Fruit fly (Drosophila melanogaster) whole organism, prepupa: Measurements from ENCODE around the gene Las.

Experiments
- CG10631 ChIP-seq: fragments of 200-800 bp; sonication (Bioruptor generic); optimal IDR thresholded peaks from 2 replicates; lab custom pipeline; 2016; ENCODE audit warnings: missing biosample characterization, missing genetic modification characterization
- CG10669 ChIP-seq: fragments of 200-800 bp; sonication (Bioruptor generic); optimal IDR thresholded peaks from 3 replicates; lab custom pipeline; 2018; ENCODE audit warnings: missing biosample characterization, mild to moderate bottlenecking, missing genetic modification characterization, moderate library complexity
- CG11762 ChIP-seq: fragments of 200-800 bp; sonication (Bioruptor generic); optimal IDR thresholded peaks from 3 replicates; lab custom pipeline; 2016; ENCODE audit warnings: missing biosample characterization, missing genetic modification characterization; ENCODE audit not compliant: insufficient read depth
- CG11902 ChIP-seq: fragments of 200-800 bp; sonication (Bioruptor generic); optimal IDR thresholded peaks from 3 replicates; lab custom pipeline; 2016; ENCODE audit warnings: missing biosample characterization, missing genetic modification characterization
- CG15336 ChIP-seq: fragments of 200-800 bp; sonication (Bioruptor generic); IDR thresholded peaks from 2 replicates; pipeline ENCODE4 v1.3.6; 2022; ENCODE audit warnings: missing biosample characterization, missing genetic modification characterization
- CG1621 ChIP-seq: fragments of 200-800 bp; sonication (Bioruptor generic); optimal IDR thresholded peaks from 3 replicates; lab custom pipeline; 2018; ENCODE audit warnings: missing biosample characterization, mild to moderate bottlenecking, missing genetic modification characterization
- CG16779 ChIP-seq: fragments of 200-800 bp; sonication (Bioruptor generic); optimal IDR thresholded peaks from 3 replicates; lab custom pipeline; 2017; ENCODE audit warnings: missing biosample characterization, mild to moderate bottlenecking, missing genetic modification characterization
- CG31627 ChIP-seq: fragments of 200-800 bp; sonication (Bioruptor generic); optimal IDR thresholded peaks from 3 replicates; lab custom pipeline; 2016; ENCODE audit warnings: missing biosample characterization, missing genetic modification characterization
- CG32006 ChIP-seq: fragments of 200-800 bp; sonication (Bioruptor generic); optimal IDR thresholded peaks from 3 replicates; lab custom pipeline; 2017; ENCODE audit warnings: missing biosample characterization, mild to moderate bottlenecking, missing genetic modification characterization
- CG34406 ChIP-seq: fragments of 200-800 bp; sonication (Bioruptor generic); optimal IDR thresholded peaks from 3 replicates; lab custom pipeline; 2016; ENCODE audit warnings: missing biosample characterization, missing genetic modification characterization
- CG3919 ChIP-seq: fragments of 200-800 bp; sonication (Bioruptor generic); optimal IDR thresholded peaks from 3 replicates; lab custom pipeline; 2016; ENCODE audit warnings: missing biosample characterization, missing genetic modification characterization
- CG4318 ChIP-seq: fragments of 200-800 bp; sonication (Bioruptor generic); optimal IDR thresholded peaks from 3 replicates; lab custom pipeline; 2017; ENCODE audit warnings: missing biosample characterization, mild to moderate bottlenecking, missing genetic modification characterization
- CG6163 ChIP-seq: fragments of 200-800 bp; sonication (Bioruptor generic); IDR thresholded peaks from 3 replicates; pipeline ENCODE4 v1.3.6; 2022; ENCODE audit warnings: missing biosample characterization, missing genetic modification characterization
- CG6276 ChIP-seq: fragments of 200-800 bp; sonication (Bioruptor generic); optimal IDR thresholded peaks from 2 replicates; lab custom pipeline; 2017; ENCODE audit warnings: missing biosample characterization, mild to moderate bottlenecking, missing genetic modification characterization
- CG6808 ChIP-seq: fragments of 200-800 bp; sonication (Bioruptor generic); optimal IDR thresholded peaks from 3 replicates; lab custom pipeline; 2017; ENCODE audit warnings: missing biosample characterization, missing genetic modification characterization, mild to moderate bottlenecking, moderate library complexity, missing genetic modification reagents
- CG6854 ChIP-seq: fragments of 200-800 bp; sonication (Bioruptor generic); optimal IDR thresholded peaks from 2 replicates; lab custom pipeline; 2017; ENCODE audit warnings: missing biosample characterization, mild to moderate bottlenecking, missing genetic modification characterization
- CG7368 ChIP-seq: fragments of 200-800 bp; sonication (Bioruptor generic); optimal IDR thresholded peaks from 3 replicates; lab custom pipeline; 2016; ENCODE audit warnings: missing biosample characterization, missing genetic modification characterization
- CG8119 ChIP-seq: fragments of 200-800 bp; sonication (Bioruptor generic); IDR thresholded peaks from 3 replicates; pipeline ENCODE4 v1.3.6; 2022; ENCODE audit warnings: missing biosample characterization, missing genetic modification characterization
- CG8632 ChIP-seq: fragments of 200-800 bp; sonication (Bioruptor generic); optimal IDR thresholded peaks from 3 replicates; lab custom pipeline; 2016; ENCODE audit warnings: missing biosample characterization, missing genetic modification characterization
- CG9139 ChIP-seq: fragments of 200-800 bp; sonication (Bioruptor generic); optimal IDR thresholded peaks from 3 replicates; lab custom pipeline; 2017; ENCODE audit warnings: missing biosample characterization, mild to moderate bottlenecking, missing genetic modification characterization
- Eip75B ChIP-seq: fragments of 200-800 bp; sonication (Bioruptor generic); optimal IDR thresholded peaks from 3 replicates; lab custom pipeline; 2016; ENCODE audit warnings: missing biosample characterization, missing genetic modification characterization
- Eip78C ChIP-seq: fragments of 200-800 bp; sonication (Bioruptor generic); peaks from one replicate; lab custom pipeline; 2016; ENCODE audit warnings: missing biosample characterization, missing genetic modification characterization
- Eip93F ChIP-seq: fragments of 200-800 bp; sonication (Bioruptor generic); optimal IDR thresholded peaks from 2 replicates; lab custom pipeline; 2016; ENCODE audit warnings: missing biosample characterization, mild to moderate bottlenecking, missing genetic modification characterization
- Ets21C ChIP-seq: fragments of 200-800 bp; sonication (Bioruptor generic); optimal IDR thresholded peaks from 3 replicates; lab custom pipeline; 2016; ENCODE audit warnings: missing biosample characterization, missing genetic modification characterization
- Gug ChIP-seq: fragments of 200-800 bp; sonication (Bioruptor generic); IDR thresholded peaks from 2 replicates; pipeline ENCODE4 v1.3.6; 2022; ENCODE audit warnings: missing biosample characterization, missing genetic modification characterization
- Hr38 ChIP-seq: sonication (Bioruptor generic); optimal IDR thresholded peaks from 2 replicates; lab custom pipeline; 2016; ENCODE audit warnings: missing biosample characterization, missing genetic modification characterization
- Met ChIP-seq: fragments of 200-800 bp; sonication (Bioruptor generic); optimal IDR thresholded peaks from 3 replicates; lab custom pipeline; 2016; ENCODE audit warnings: missing biosample characterization, missing genetic modification characterization
- OdsH ChIP-seq: fragments of 200-800 bp; sonication (Bioruptor generic); optimal IDR thresholded peaks from 3 replicates; lab custom pipeline; 2016; ENCODE audit warnings: missing biosample characterization, missing genetic modification characterization
- Smox ChIP-seq: fragments of 200-800 bp; sonication (Bioruptor generic); optimal IDR thresholded peaks from 3 replicates; lab custom pipeline; 2016; ENCODE audit warnings: missing biosample characterization, missing genetic modification characterization
- Sox102F ChIP-seq: fragments of 200-800 bp; sonication (Bioruptor generic); optimal IDR thresholded peaks from 2 replicates; lab custom pipeline; 2016; ENCODE audit warnings: missing biosample characterization, mild to moderate bottlenecking, missing genetic modification characterization
- Sox14 ChIP-seq: fragments of 200-800 bp; sonication (Bioruptor generic); optimal IDR thresholded peaks from 3 replicates; lab custom pipeline; 2016; ENCODE audit warnings: missing biosample characterization, missing genetic modification characterization
- Sox15 ChIP-seq: fragments of 200-800 bp; sonication (Bioruptor generic); optimal IDR thresholded peaks from 3 replicates; lab custom pipeline; 2016; ENCODE audit warnings: missing biosample characterization, missing genetic modification characterization
- achi ChIP-seq: fragments of 200-800 bp; sonication (Bioruptor generic); optimal IDR thresholded peaks from 3 replicates; lab custom pipeline; 2016; ENCODE audit warnings: missing biosample characterization, missing genetic modification characterization
- cyc ChIP-seq: fragments of 200-800 bp; sonication (Bioruptor generic); optimal IDR thresholded peaks from 3 replicates; lab custom pipeline; 2016; ENCODE audit warnings: missing biosample characterization, missing genetic modification characterization
- dac ChIP-seq: fragments of 200-800 bp; sonication (Bioruptor generic); optimal IDR thresholded peaks from 2 replicates; lab custom pipeline; 2017; ENCODE audit warnings: missing biosample characterization, mild to moderate bottlenecking, missing genetic modification characterization
- eg ChIP-seq: fragments of 200-800 bp; sonication (Bioruptor generic); IDR thresholded peaks from 3 replicates; pipeline ENCODE4 v1.3.6; 2022; ENCODE audit warnings: missing biosample characterization, missing genetic modification characterization
- esn ChIP-seq: fragments of 200-800 bp; sonication (Bioruptor generic); optimal IDR thresholded peaks from 2 replicates; lab custom pipeline; 2016; ENCODE audit warnings: missing biosample characterization, mild to moderate bottlenecking, missing genetic modification characterization, moderate library complexity
- fkh ChIP-seq: fragments of 200-800 bp; sonication (Bioruptor generic); optimal IDR thresholded peaks from 3 replicates; lab custom pipeline; 2017; ENCODE audit warnings: missing biosample characterization, mild to moderate bottlenecking, missing genetic modification characterization, moderate library complexity
- lz ChIP-seq: fragments of 200-800 bp; sonication (Bioruptor generic); optimal IDR thresholded peaks from 3 replicates; lab custom pipeline; 2016; ENCODE audit warnings: missing biosample characterization, missing genetic modification characterization
- net ChIP-seq: fragments of 200-800 bp; sonication (Bioruptor generic); optimal IDR thresholded peaks from 3 replicates; lab custom pipeline; 2016; ENCODE audit warnings: missing biosample characterization, missing genetic modification characterization
- pdm3 ChIP-seq: fragments of 200-800 bp; sonication (Bioruptor generic); optimal IDR thresholded peaks from 3 replicates; lab custom pipeline; 2016; ENCODE audit warnings: missing biosample characterization, missing genetic modification characterization
- salr ChIP-seq, 2 experiments: fragments of 200-800 bp; sonication (Bioruptor generic); optimal IDR thresholded peaks; 3 replicates each; lab custom pipeline; 2016 to 2018; ENCODE audit warnings: missing biosample characterization in 2 of 2, missing genetic modification characterization in 2 of 2, mild to moderate bottlenecking in 1 of 2
- spab ChIP-seq: fragments of 200-800 bp; sonication (Bioruptor generic); optimal IDR thresholded peaks from 2 replicates; lab custom pipeline; 2017; ENCODE audit warnings: missing biosample characterization, mild to moderate bottlenecking, missing genetic modification characterization, missing genetic modification reagents
- svp ChIP-seq: fragments of 200-800 bp; sonication (Bioruptor generic); peaks from one replicate; lab custom pipeline; 2016; ENCODE audit warnings: missing biosample characterization, missing genetic modification characterization
- topi ChIP-seq: fragments of 200-800 bp; sonication (Bioruptor generic); optimal IDR thresholded peaks from 3 replicates; lab custom pipeline; 2016; ENCODE audit warnings: missing biosample characterization, missing genetic modification characterization
- vri ChIP-seq: fragments of 200-800 bp; sonication (Bioruptor generic); optimal IDR thresholded peaks from 3 replicates; lab custom pipeline; 2016; ENCODE audit warnings: missing biosample characterization, mild to moderate bottlenecking, missing genetic modification characterization

Las gene

DNA sequence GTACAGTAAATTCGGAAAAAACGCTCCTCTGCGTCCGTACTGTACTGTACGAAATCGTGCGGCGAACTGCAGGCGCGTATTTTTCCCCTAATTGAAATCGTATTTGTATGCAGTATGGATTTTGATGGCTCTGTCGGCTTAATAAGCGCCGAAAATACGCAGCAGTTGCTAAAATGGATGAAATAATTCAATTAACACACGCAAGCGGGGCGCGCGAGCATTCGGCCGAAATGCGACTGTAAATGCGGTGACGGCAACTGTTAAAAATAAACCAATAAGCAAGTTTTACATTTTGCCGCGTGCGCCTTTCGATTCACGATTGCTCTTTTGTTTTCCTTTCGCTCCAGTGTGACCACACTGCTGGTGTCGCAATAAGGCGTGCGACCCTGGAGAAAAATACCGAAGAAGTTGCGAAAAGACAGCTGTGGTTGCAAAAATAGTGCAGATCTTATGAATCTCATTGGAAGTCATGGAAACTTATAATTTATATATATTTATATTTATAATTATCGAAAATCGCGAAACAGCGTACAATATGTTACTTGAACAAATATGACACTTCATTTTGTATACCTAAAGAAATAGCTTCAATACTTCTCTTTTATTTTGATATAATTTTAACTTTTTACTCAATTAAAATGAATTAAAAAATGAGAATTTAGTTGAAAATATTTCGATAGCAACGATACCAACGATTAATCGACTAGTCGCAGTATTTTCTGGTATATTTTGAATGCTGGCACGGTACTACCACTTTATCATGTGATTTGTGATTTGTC, 41.0 kb upstream of the Las start, which contains the start of the genes CG32428 and CG5969 (continued):
- TF ChIP-seq CG3919 (peak; percentile 74), CG8119 (GFP tag; lab: Robert Waterston, UW) (no peak; the same call in 2 of the 3 replicates), CG8632 (GFP tag; lab: Kevin White, UChicago) (peak; percentile 75), svp (peak; percentile 85), Eip75B (GFP tag; lab: Kevin White, UChicago) (peak; percentile 45), Sox14 (GFP tag; lab: Kevin White, UChicago) (peak; percentile 64), CG11762 (GFP tag; lab: Kevin White, UChicago) (peak; percentile 41), Hr38 (GFP tag; lab: Kevin White, UChicago) (no peak), CG34406 (GFP tag; lab: Kevin White, UChicago) (peak; percentile 80), topi (GFP tag; lab: Kevin White, UChicago) (peak; percentile 16), CG16779 (tag; lab: Kevin White, UChicago) (peak; percentile 42), CG32006 (GFP tag; lab: Kevin White, UChicago) (peak; percentile 80), CG10631 (peak; percentile 79), CG7368 (GFP tag; lab: Kevin White, UChicago) (peak; percentile 61), CG6163 (GFP tag; lab: Robert Waterston, UW) (peak; percentile 88), achi (peak; percentile 81), CG6854 (GFP tag; lab: Kevin White, UChicago) (no peak), CG11902 (GFP tag; lab: Kevin White, UChicago) (peak; percentile 58), spab (GFP tag; lab: Kevin White, UChicago) (peak; percentile 28), Ets21C (peak; percentile 34), CG9139 (GFP tag; lab: Kevin White, UChicago) (no peak), Sox102F (GFP tag; lab: Kevin White, UChicago) (peak; percentile 47), net (GFP tag; lab: Kevin White, UChicago) (peak; percentile 57), cyc (GFP tag; lab: Kevin White, UChicago) (peak; percentile 53), lz (peak; percentile 45), pdm3 (GFP tag; lab: Kevin White, UChicago) (peak; percentile 62), CG15336 (GFP tag; lab: Robert Waterston, UW) (peak; percentile 83), CG10669 (GFP tag; lab: Kevin White, UChicago) (peak; percentile 71), vri (peak; percentile 65), Eip78C (peak; percentile 78)

- no peak for TF ChIP-seq Ets21C
- TF ChIP-seq net (GFP tag; lab: Kevin White, UChicago): no peak
- TF ChIP-seq, all 60 proteins: peak for 0
Observed at dm6 chr3L:20472607-20473006, 40.4 kb upstream of the Las start.

- TF ChIP-seq CG1621 (tag; lab: Kevin White, UChicago) (no peak), fkh (GFP tag; lab: Kevin White, UChicago) (peak; percentile 96), CG15336 (GFP tag; lab: Robert Waterston, UW) (peak; percentile 65), CG6163 (GFP tag; lab: Robert Waterston, UW) (0 out of 3 replicates have a peak, but pooled peaks have one; percentile 31), CG10631 (peak; percentile 12), salr (GFP tag; optimal IDR thresholded peaks at IDR 0.05; lab: Kevin White, UChicago) (no peak), eg (peak; percentile 35; the same call in 1 of the 3 replicates), Gug (no peak), CG16779 (tag; lab: Kevin White, UChicago) (no peak), dac (GFP tag; lab: Kevin White, UChicago) (no peak), Smox (GFP tag; lab: Kevin White, UChicago) (no peak), CG6808 (GFP tag; lab: Kevin White, UChicago) (no peak), CG6276 (GFP tag; lab: Kevin White, UChicago) (no peak), CG7368 (GFP tag; lab: Kevin White, UChicago) (no peak), esn (GFP tag; lab: Kevin White, UChicago) (peak; percentile 10), Sox15 (GFP tag; lab: Kevin White, UChicago) (no peak), svp (peak; percentile 98), CG31627 (GFP tag; lab: Kevin White, UChicago) (no peak), Eip93F (no peak), OdsH (GFP tag; lab: Kevin White, UChicago) (peak; percentile 1), CG4318 (GFP tag; lab: Kevin White, UChicago) (no peak), Met (GFP tag; lab: Kevin White, UChicago) (no peak)
Observed at dm6 chr3L:20471499-20472313, 39.5 kb upstream of the Las start.
